Worm (Caenorhabditis elegans) whole organism, L1 larva: Measurements from ENCODE around the gene T19D2.3.

Experiments used
- C16A3.4 ChIP-seq: fragments of 150-350 bp; optimal IDR thresholded peaks from 2 replicates; lab custom pipeline; 2014; ENCODE audit warnings: missing biosample characterization, missing genetic modification characterization
- ces-1 ChIP-seq: fragments of 150-350 bp; optimal IDR thresholded peaks from 2 replicates; lab custom pipeline; 2014; ENCODE audit warnings: missing biosample characterization, missing genetic modification reagents, missing genetic modification characterization
- egl-27 ChIP-seq, 2 experiments: fragments of 150-350 bp in 1 of 2; sonication (generic microtip); optimal IDR thresholded peaks; 3 replicates each; lab custom pipeline; 2017 to 2018; ENCODE audit warnings: missing biosample characterization in 2 of 2, missing genetic modification characterization in 2 of 2, missing genetic modification reagents in 2 of 2
- mdl-1 ChIP-seq, 2 experiments: fragments of 150-350 bp; optimal IDR thresholded peaks; 2 replicates each; lab custom pipeline; 2014 to 2017; ENCODE audit warnings: missing biosample characterization in 2 of 2, missing genetic modification characterization in 2 of 2, inconsistent platforms in 1 of 2
- mep-1 ChIP-seq: fragments of 150-350 bp; optimal IDR thresholded peaks from 2 replicates; lab custom pipeline; 2014; ENCODE audit warnings: missing biosample characterization, missing genetic modification characterization
- nhr-77 ChIP-seq: fragments of 150-350 bp; optimal IDR thresholded peaks from 2 replicates; lab custom pipeline; 2014; ENCODE audit warnings: missing biosample characterization, missing genetic modification characterization
- skn-1 ChIP-seq: fragments of 150-350 bp; optimal IDR thresholded peaks from 2 replicates; lab custom pipeline; 2014; ENCODE audit warnings: missing biosample characterization, missing genetic modification characterization
- sptf-1 ChIP-seq: fragments of 150-350 bp; optimal IDR thresholded peaks from 2 replicates; lab custom pipeline; 2014; ENCODE audit warnings: missing biosample characterization, missing genetic modification characterization
- unc-62 ChIP-seq: fragments of 150-350 bp; optimal IDR thresholded peaks from 2 replicates; lab custom pipeline; 2014; ENCODE audit warnings: missing biosample characterization, missing genetic modification reagents, missing genetic modification characterization

- no peak for TF ChIP-seq unc-62
- TF ChIP-seq mdl-1 (tag; optimal IDR thresholded peaks at IDR 0.05; lab: Kevin White, UChicago): no peak
- no peak for TF ChIP-seq egl-27 (tag; optimal IDR thresholded peaks at IDR 0.05; lab: Kevin White, UChicago)
- TF ChIP-seq sptf-1 (tag; lab: Kevin White, UChicago): no peak
- TF ChIP-seq nhr-77 (tag; lab: Kevin White, UChicago): no peak
- no peak for TF ChIP-seq skn-1 (tag; lab: Kevin White, UChicago)
- TF ChIP-seq ces-1 (GFP tag; lab: Kevin White, UChicago): no peak
- no peak for TF ChIP-seq mep-1 (tag; lab: Kevin White, UChicago)
- TF ChIP-seq C16A3.4 (tag; lab: Kevin White, UChicago): no peak
These were observed 34.5 kb upstream of the T19D2.3 start, which contains the start of gene sup-12 for ce11 chrX:3904568-3904967.
